Worm (Caenorhabditis elegans) whole organism, L2 larva: Measurements from ENCODE around the gene ZK1010.8.

Source experiments
- C34F6.9 ChIP-seq: fragments of 150-350 bp; optimal IDR thresholded peaks from 2 replicates; lab custom pipeline; 2014; ENCODE audit warnings: missing biosample characterization, missing genetic modification characterization
- F13H6.1 ChIP-seq: sonication (generic microtip); optimal IDR thresholded peaks from 2 replicates; lab custom pipeline; 2016; ENCODE audit warnings: missing genetic modification characterization, missing compliant biosample characterization
- R02D3.7 ChIP-seq: fragments of 150-350 bp; optimal IDR thresholded peaks from 2 replicates; lab custom pipeline; 2014; ENCODE audit warnings: missing biosample characterization, missing genetic modification characterization
- Y55F3AM.14 ChIP-seq: fragments of 200-800 bp; sonication (Bioruptor generic); optimal IDR thresholded peaks from 2 replicates; lab custom pipeline; 2018; ENCODE audit warnings: mild to moderate bottlenecking, missing genetic modification characterization, missing compliant biosample characterization
- ZK546.5 ChIP-seq: sonication (generic microtip); optimal IDR thresholded peaks from 2 replicates; lab custom pipeline; 2017; ENCODE audit warnings: missing biosample characterization, missing genetic modification characterization
- alr-1 ChIP-seq: fragments of 150-350 bp; optimal IDR thresholded peaks from 2 replicates; lab custom pipeline; 2014; ENCODE audit warnings: missing biosample characterization, missing genetic modification characterization
- ama-1 ChIP-seq: fragments of 150-350 bp; optimal IDR thresholded peaks from 2 replicates; lab custom pipeline; 2018; ENCODE audit warnings: inconsistent platforms
- blmp-1 ChIP-seq: sonication (generic microtip); optimal IDR thresholded peaks from 2 replicates; lab custom pipeline; 2017; ENCODE audit warnings: missing genetic modification characterization, mild to moderate bottlenecking, missing compliant biosample characterization, antibody characterized with exemption, moderate library complexity; ENCODE audit not compliant: insufficient read depth
- ceh-16 ChIP-seq: fragments of 150-350 bp; optimal IDR thresholded peaks from 2 replicates; lab custom pipeline; 2014; ENCODE audit warnings: missing biosample characterization, missing genetic modification characterization
- ceh-82 ChIP-seq: fragments of 150-350 bp; optimal IDR thresholded peaks from 2 replicates; lab custom pipeline; 2014; ENCODE audit warnings: missing biosample characterization, missing genetic modification characterization
- crh-2 ChIP-seq: sonication (generic microtip); optimal IDR thresholded peaks from 2 replicates; lab custom pipeline; 2017; ENCODE audit warnings: missing biosample characterization, missing genetic modification characterization
- dmd-4 ChIP-seq: sonication (generic microtip); optimal IDR thresholded peaks from 2 replicates; lab custom pipeline; 2017; ENCODE audit warnings: missing biosample characterization, missing genetic modification characterization
- egl-27 ChIP-seq: sonication (generic microtip); optimal IDR thresholded peaks from 3 replicates; lab custom pipeline; 2017; ENCODE audit warnings: missing biosample characterization, missing genetic modification reagents, missing genetic modification characterization
- elt-1 ChIP-seq: fragments of 150-350 bp; optimal IDR thresholded peaks from 2 replicates; lab custom pipeline; 2014; ENCODE audit warnings: missing biosample characterization, missing genetic modification characterization
- elt-3 ChIP-seq: sonication (generic microtip); optimal IDR thresholded peaks from 2 replicates; lab custom pipeline; 2017; ENCODE audit warnings: missing biosample characterization, missing genetic modification characterization
- fos-1 ChIP-seq: fragments of 150-350 bp; optimal IDR thresholded peaks from 2 replicates; lab custom pipeline; 2014; ENCODE audit warnings: missing biosample characterization, missing genetic modification characterization
- gmeb-1 ChIP-seq: fragments of 150-350 bp; optimal IDR thresholded peaks from 2 replicates; lab custom pipeline; 2014; ENCODE audit warnings: missing biosample characterization, missing genetic modification characterization
- lin-11 ChIP-seq: fragments of 150-350 bp; sonication (generic microtip); optimal IDR thresholded peaks from 2 replicates; lab custom pipeline; 2014; ENCODE audit warnings: missing biosample characterization, missing genetic modification characterization, inconsistent platforms, mixed read lengths
- lin-13 ChIP-seq: fragments of 150-350 bp; optimal IDR thresholded peaks from 2 replicates; lab custom pipeline; 2014; ENCODE audit warnings: missing biosample characterization, missing genetic modification reagents, missing genetic modification characterization
- lsy-2 ChIP-seq, 2 experiments: fragments of 150-350 bp in 1 of 2; sonication (generic microtip) in 1 of 2; optimal IDR thresholded peaks; 2 replicates each; lab custom pipeline; 2014 to 2017; ENCODE audit warnings: missing biosample characterization in 2 of 2, missing genetic modification characterization in 2 of 2
- mab-5 ChIP-seq: fragments of 150-350 bp; optimal IDR thresholded peaks from 2 replicates; lab custom pipeline; 2014; ENCODE audit warnings: missing biosample characterization, missing genetic modification characterization
- mbf-1 ChIP-seq: sonication (generic microtip); optimal IDR thresholded peaks from 2 replicates; lab custom pipeline; 2017; ENCODE audit warnings: missing biosample characterization, missing genetic modification characterization
- mdl-1 ChIP-seq, 2 experiments: fragments of 150-350 bp in 1 of 2; sonication (generic microtip) in 1 of 2; optimal IDR thresholded peaks; 2 replicates each; lab custom pipeline; 2017; ENCODE audit warnings: missing biosample characterization in 2 of 2, missing genetic modification characterization in 2 of 2
- nhr-10 ChIP-seq: sonication (generic microtip); optimal IDR thresholded peaks from 2 replicates; lab custom pipeline; 2017; ENCODE audit warnings: missing biosample characterization, missing genetic modification characterization
- nhr-11 ChIP-seq: fragments of 150-350 bp; optimal IDR thresholded peaks from 2 replicates; lab custom pipeline; 2014; ENCODE audit warnings: missing biosample characterization, missing genetic modification characterization
- nhr-129 ChIP-seq: fragments of 150-350 bp; optimal IDR thresholded peaks from 2 replicates; lab custom pipeline; 2014; ENCODE audit warnings: missing biosample characterization, missing genetic modification characterization
- nhr-21 ChIP-seq: fragments of 150-350 bp; optimal IDR thresholded peaks from 2 replicates; lab custom pipeline; 2014; ENCODE audit warnings: missing biosample characterization, missing genetic modification characterization
- nhr-237 ChIP-seq: fragments of 150-350 bp; optimal IDR thresholded peaks from 2 replicates; lab custom pipeline; 2014; ENCODE audit warnings: missing biosample characterization, missing genetic modification characterization
- nhr-25 ChIP-seq: fragments of 150-350 bp; sonication (generic microtip); optimal IDR thresholded peaks from 3 replicates; lab custom pipeline; 2014; ENCODE audit warnings: missing biosample characterization, missing genetic modification characterization
- nhr-6 ChIP-seq: fragments of 150-350 bp; optimal IDR thresholded peaks from 2 replicates; lab custom pipeline; 2014; ENCODE audit warnings: missing biosample characterization, missing genetic modification characterization
- nhr-77 ChIP-seq: fragments of 150-350 bp; optimal IDR thresholded peaks from 2 replicates; lab custom pipeline; 2014; ENCODE audit warnings: missing biosample characterization, missing genetic modification characterization
- peb-1 ChIP-seq: fragments of 150-350 bp; optimal IDR thresholded peaks from 2 replicates; lab custom pipeline; 2014; ENCODE audit warnings: missing biosample characterization, missing genetic modification characterization
- sem-4 ChIP-seq: fragments of 150-350 bp; optimal IDR thresholded peaks from 2 replicates; lab custom pipeline; 2014; ENCODE audit warnings: missing biosample characterization, missing genetic modification reagents, missing genetic modification characterization
- skn-1 ChIP-seq: sonication (generic microtip); optimal IDR thresholded peaks from 2 replicates; lab custom pipeline; 2017; ENCODE audit warnings: missing biosample characterization, missing genetic modification characterization
- sma-3 ChIP-seq: sonication (generic microtip); optimal IDR thresholded peaks from 2 replicates; lab custom pipeline; 2016; ENCODE audit warnings: missing genetic modification reagents, missing genetic modification characterization, missing compliant biosample characterization
- sma-9 ChIP-seq, 2 experiments: fragments of 150-350 bp in 1 of 2; sonication (generic microtip) in 1 of 2; optimal IDR thresholded peaks; 2 replicates each; lab custom pipeline; 2014 to 2016; ENCODE audit warnings: missing genetic modification characterization in 2 of 2, mild to moderate bottlenecking in 1 of 2, missing biosample characterization in 1 of 2, missing compliant biosample characterization in 1 of 2, missing genetic modification reagents in 1 of 2, moderate library complexity in 1 of 2
- snpc-4 ChIP-seq: fragments of 150-350 bp; optimal IDR thresholded peaks from 2 replicates; lab custom pipeline; 2014; ENCODE audit warnings: missing biosample characterization, missing genetic modification characterization
- unc-39 ChIP-seq: fragments of 150-350 bp; optimal IDR thresholded peaks from 2 replicates; lab custom pipeline; 2014; ENCODE audit warnings: missing biosample characterization, missing genetic modification characterization
- unc-55 ChIP-seq: fragments of 150-350 bp; sonication (generic microtip); optimal IDR thresholded peaks from 3 replicates; lab custom pipeline; 2014; ENCODE audit warnings: missing biosample characterization, missing genetic modification reagents, missing genetic modification characterization
- unc-62 ChIP-seq: fragments of 150-350 bp; optimal IDR thresholded peaks from 2 replicates; lab custom pipeline; 2014; ENCODE audit warnings: missing biosample characterization, missing genetic modification reagents, missing genetic modification characterization
- zag-1 ChIP-seq: fragments of 150-350 bp; optimal IDR thresholded peaks from 2 replicates; lab custom pipeline; 2014; ENCODE audit warnings: missing biosample characterization, missing genetic modification characterization
- ztf-1 ChIP-seq: fragments of 200-800 bp; sonication (Bioruptor generic); conservative IDR thresholded peaks from 2 replicates; pipeline ENCODE4 v1.3.6; 2022; ENCODE audit warnings: missing genetic modification characterization, missing compliant biosample characterization
- ztf-11 ChIP-seq: sonication (generic microtip); optimal IDR thresholded peaks from 2 replicates; lab custom pipeline; 2017; ENCODE audit warnings: missing biosample characterization, missing genetic modification characterization
- ztf-4 ChIP-seq: fragments of 150-350 bp; optimal IDR thresholded peaks from 2 replicates; lab custom pipeline; 2014; ENCODE audit warnings: missing biosample characterization, missing genetic modification characterization

ZK1010.8 gene

DNA sequence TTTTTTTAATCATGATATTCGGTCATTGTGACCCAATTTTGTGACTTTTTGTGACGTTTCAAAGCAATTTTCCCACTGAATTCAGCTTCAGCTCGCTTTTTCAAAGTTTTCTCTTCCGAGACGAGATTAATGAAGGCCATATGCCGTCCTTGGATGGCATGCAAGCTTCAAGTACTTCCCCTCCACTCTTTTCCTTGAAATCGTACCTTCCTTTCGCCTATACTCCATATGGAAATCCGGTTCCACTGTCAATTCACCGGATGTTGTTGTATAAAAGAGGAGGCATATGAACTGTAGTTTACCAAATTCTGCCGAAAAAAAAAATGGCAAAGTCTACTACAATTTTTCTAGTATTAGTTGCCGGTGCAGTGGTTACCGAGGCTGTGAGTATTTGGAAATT lies 19.7 kb downstream of the ZK1010.8 start, which contains the start of gene ZK1010.4:
Gene ZK1010.4, plus strand, starts transcription at position 301 of the 400 bp plus-strand sequence.
- no peak for TF ChIP-seq nhr-11 (tag; lab: Kevin White, UChicago)
- no peak for TF ChIP-seq elt-3 (tag; lab: Kevin White, UChicago)
- TF ChIP-seq ceh-16 (tag; lab: Kevin White, UChicago) = no peak
- TF ChIP-seq blmp-1 (tag; lab: Kevin White, UChicago) = no peak

DNA sequence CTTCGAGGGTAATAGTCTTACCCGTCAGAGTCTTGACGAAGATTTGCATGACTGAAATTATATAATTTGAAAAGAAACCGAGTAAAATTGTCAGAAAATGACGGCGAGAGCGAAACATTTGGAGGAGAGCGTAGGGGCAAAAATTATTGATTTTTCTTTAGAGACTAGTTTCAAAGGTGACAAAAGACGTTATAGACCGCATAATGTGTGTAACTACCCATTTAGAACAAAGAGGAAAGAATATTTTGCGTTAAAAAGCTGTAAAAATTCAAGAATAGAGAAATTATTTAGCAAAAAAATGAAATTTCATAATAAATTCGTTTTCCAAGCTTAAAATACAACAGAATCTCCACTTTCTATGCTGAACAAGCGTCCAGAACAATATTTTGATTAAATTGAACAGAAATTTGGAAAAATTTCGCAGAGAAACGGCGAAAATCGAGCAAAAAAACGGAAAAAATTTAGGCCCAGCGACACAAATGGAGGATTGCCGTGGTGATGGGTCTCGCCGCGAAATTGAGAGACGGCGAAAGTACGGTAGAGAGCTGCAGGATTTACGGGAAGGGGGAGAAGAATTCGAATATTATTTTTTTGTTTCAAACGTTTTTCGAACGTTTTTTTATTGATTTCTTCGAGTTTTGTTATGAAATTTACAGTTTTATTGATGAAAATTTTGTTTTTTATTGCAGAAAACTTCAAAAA lies 21.8 kb downstream of the ZK1010.8 start, which contains the start of the genes ubq-2 and frg-1:
Gene ubq-2, minus strand, starts transcription at position 51 of the 702 bp plus-strand sequence.
Gene frg-1, plus strand, starts transcription at position 690 of the 702 bp plus-strand sequence.
- TF ChIP-seq crh-2 (peak; percentile 87), sma-9 (GFP tag; optimal IDR thresholded peaks at IDR 0.05; lab: Kevin White, UChicago) (peak; percentile 81), sma-9 (tag; optimal IDR thresholded peaks at IDR 0.05; lab: Kevin White, UChicago) (no peak), sma-3 (peak; percentile 80), nhr-25 (tag; lab: Kevin White, UChicago) (peak; percentile 83), nhr-21 (tag; lab: Kevin White, UChicago) (peak; percentile 86), nhr-77 (tag; lab: Kevin White, UChicago) (no peak), ceh-16 (tag; lab: Kevin White, UChicago) (peak; percentile 75), R02D3.7 (tag; lab: Kevin White, UChicago) (peak; percentile 100), elt-1 (tag; lab: Kevin White, UChicago) (no peak), egl-27 (tag; lab: Kevin White, UChicago) (peak; percentile 61), ztf-1 (no peak), mbf-1 (tag; lab: Kevin White, UChicago) (no peak), F13H6.1 (tag; lab: Kevin White, UChicago) (peak; percentile 84), ZK546.5 (tag; lab: Kevin White, UChicago) (peak; percentile 37), lin-13 (GFP tag; lab: Kevin White, UChicago) (peak; percentile 84), mdl-1 (tag; optimal IDR thresholded peaks at IDR 0.05; lab: Kevin White, UChicago) (no peak), ztf-4 (tag; lab: Kevin White, UChicago) (peak; percentile 59), Y55F3AM.14 (GFP tag; lab: Kevin White, UChicago) (no peak), sem-4 (peak; percentile 97), lin-11 (tag; lab: Kevin White, UChicago) (peak; percentile 91), lsy-2 (tag; optimal IDR thresholded peaks at IDR 0.05; lab: Kevin White, UChicago) (peak; percentile 99 to 100), ceh-82 (tag; lab: Kevin White, UChicago) (no peak), C34F6.9 (tag; lab: Kevin White, UChicago) (peak; percentile 79), unc-55 (GFP tag; lab: Kevin White, UChicago) (peak; percentile 91), ztf-11 (tag; lab: Kevin White, UChicago) (no peak), nhr-237 (tag; lab: Kevin White, UChicago) (peak; percentile 35), gmeb-1 (tag; lab: Kevin White, UChicago) (peak; percentile 86), fos-1 (tag; lab: Kevin White, UChicago) (peak; percentile 66), unc-62 (GFP tag; lab: Kevin White, UChicago) (no peak), nhr-129 (peak; percentile 78), skn-1 (tag; lab: Kevin White, UChicago) (no peak), elt-3 (tag; lab: Kevin White, UChicago) (no peak), mab-5 (tag; lab: Kevin White, UChicago) (peak; percentile 78), ama-1 (lab: Kevin White, UChicago) (peak; percentile 69), snpc-4 (peak; percentile 47), nhr-10 (tag; lab: Kevin White, UChicago) (peak; percentile 46), alr-1 (tag; lab: Kevin White, UChicago) (no peak), peb-1 (tag; lab: Kevin White, UChicago) (no peak), nhr-6 (tag; lab: Kevin White, UChicago) (peak; percentile 48), blmp-1 (tag; lab: Kevin White, UChicago) (no peak), unc-39 (tag; lab: Kevin White, UChicago) (no peak), dmd-4 (peak; percentile 12), zag-1 (tag; lab: Kevin White, UChicago) (peak; percentile 76)
